Worm (Caenorhabditis elegans) whole organism, L1 larva: ENCODE results near the gene F18A11.2.

ENCODE experiments used
- ces-1 ChIP-seq: fragments of 150-350 bp; optimal IDR thresholded peaks from 2 replicates; lab custom pipeline; 2014; ENCODE audit warnings: missing biosample characterization, missing genetic modification reagents, missing genetic modification characterization
- efl-1 ChIP-seq, 4 experiments: fragments of 150-350 bp; optimal IDR thresholded peaks in 3 of 4; peaks in 1 of 4; 1 replicate in 1 of 4; 2 replicates in 3 of 4; lab custom pipeline; 2014; ENCODE audit warnings: missing biosample characterization in 2 of 4, missing genetic modification characterization in 2 of 4, missing genetic modification reagents in 2 of 4
- irx-1 ChIP-seq: sonication (generic microtip); optimal IDR thresholded peaks from 2 replicates; lab custom pipeline; 2016; ENCODE audit warnings: missing genetic modification characterization, missing compliant biosample characterization
- mab-9 ChIP-seq: fragments of 200-800 bp; sonication (Bioruptor generic); IDR thresholded peaks from 2 replicates; pipeline ENCODE4 v1.3.6; 2022; ENCODE audit warnings: missing genetic modification reagents, missing genetic modification characterization, missing compliant biosample characterization
- swsn-7 ChIP-seq: sonication (generic microtip); optimal IDR thresholded peaks from 2 replicates; lab custom pipeline; 2016; ENCODE audit warnings: missing genetic modification characterization, missing compliant biosample characterization
- unc-62 ChIP-seq: fragments of 150-350 bp; optimal IDR thresholded peaks from 2 replicates; lab custom pipeline; 2014; ENCODE audit warnings: missing biosample characterization, missing genetic modification reagents, missing genetic modification characterization

Gene F18A11.2

ce11 chrII:13083752-13084214 lies 52.3 kb downstream of the F18A11.2 start, which contains the start of the genes Y81G3A.1 and gcn-2 (continued):
- no peak for TF ChIP-seq unc-62 (GFP tag; lab: Kevin White, UChicago)
- TF ChIP-seq ces-1 = no peak
- peak; percentile 65 for TF ChIP-seq swsn-7 (tag; lab: Kevin White, UChicago)

DNA sequence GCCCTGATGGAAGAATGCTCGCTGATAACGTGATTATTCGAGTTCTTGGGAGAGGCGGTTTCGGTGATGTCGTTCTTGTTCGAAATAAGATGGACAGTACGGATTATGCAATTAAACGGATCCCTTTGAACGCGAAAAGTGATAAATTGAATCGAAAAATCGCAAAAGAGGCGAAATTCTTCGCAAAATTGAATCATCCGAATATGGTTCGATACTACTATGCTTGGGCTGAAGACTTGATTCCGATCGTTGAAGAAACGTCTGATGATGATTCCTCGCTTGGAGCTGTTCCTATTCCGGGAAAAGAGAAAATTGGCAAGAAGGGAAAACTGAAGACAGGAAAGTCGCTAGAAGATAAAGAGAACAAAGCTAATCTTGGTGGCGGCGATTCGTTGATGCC lies 54.5 kb downstream of the F18A11.2 start:
- TF ChIP-seq irx-1 (tag; lab: Kevin White, UChicago) (no peak), efl-1 (optimal IDR thresholded peaks at IDR 0.05; lab: Kevin White, UChicago) (no peak), efl-1 (GFP tag; optimal IDR thresholded peaks at IDR 0.05 in 1 of 2; lab: Kevin White, UChicago) (peak in 1 of 2 experiments; percentile 54), mab-9 (no peak)
